Worm (Caenorhabditis elegans): ENCODE data around the gene K10H10.12.

DNA sequence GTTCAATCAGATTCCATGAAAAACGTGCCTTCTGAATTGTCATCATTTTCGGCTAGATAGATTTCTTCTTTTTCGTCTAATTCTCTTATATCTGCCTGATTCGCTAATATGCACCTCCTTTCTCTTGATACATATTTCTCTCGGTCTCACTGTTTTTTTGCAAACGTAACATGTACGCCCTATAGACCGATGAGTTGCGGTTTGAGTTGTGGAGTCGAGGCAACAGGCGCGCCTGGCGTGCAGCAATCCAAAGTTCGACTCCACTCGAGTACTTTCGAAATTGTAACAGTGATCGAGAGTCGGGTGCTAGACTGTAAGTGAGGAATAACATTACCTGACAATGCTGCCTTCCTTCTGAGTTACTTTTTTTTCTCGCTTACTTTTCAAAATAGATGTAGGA, 9.3 kb downstream of the K10H10.12 start:
- TF ChIP-seq mab-5 (tag; optimal IDR thresholded peaks at IDR 0.05) (no peak), ztf-11 (tag; optimal IDR thresholded peaks at IDR 0.05) (no peak), blmp-1 (tag; optimal IDR thresholded peaks at IDR 0.05) (no peak), lsy-2 (tag; optimal IDR thresholded peaks at IDR 0.05) (peak; percentile 49), nhr-237 (tag; optimal IDR thresholded peaks at IDR 0.05) (peak; percentile 70), ces-1 (GFP tag; optimal IDR thresholded peaks at IDR 0.05) (no peak), unc-39 (tag; optimal IDR thresholded peaks at IDR 0.05) (no peak), nhr-28 (tag; optimal IDR thresholded peaks at IDR 0.05) (peak; percentile 63), unc-62 (GFP tag; optimal IDR thresholded peaks at IDR 0.05) (peak; percentile 52), elt-1 (tag; optimal IDR thresholded peaks at IDR 0.05; ENCODE audit: borderline replicate concordance, insufficient read depth) (no peak), elt-3 (tag; optimal IDR thresholded peaks at IDR 0.05) (peak; percentile 80), lin-13 (tag; optimal IDR thresholded peaks at IDR 0.05) (peak; percentile 72)

Measured in whole organism, mixed stage, embryonic.